Worm (Caenorhabditis elegans) whole organism, early embryonic: ENCODE data around the gene his-41.

Experiments used
- ama-1 ChIP-seq: fragments of 150-350 bp; optimal IDR thresholded peaks from 2 replicates; lab custom pipeline; 2014
- ets-7 ChIP-seq: sonication (generic microtip); optimal IDR thresholded peaks from 2 replicates; lab custom pipeline; 2016; ENCODE audit warnings: missing genotype, missing genetic modification characterization, missing compliant biosample characterization
- flt-1 ChIP-seq: fragments of 200-800 bp; sonication (Bioruptor generic); IDR thresholded peaks from 2 replicates; pipeline ENCODE4 v1.3.6; 2022; ENCODE audit warnings: missing genetic modification characterization, missing compliant biosample characterization
- hnd-1 ChIP-seq: sonication (generic microtip); optimal IDR thresholded peaks from 2 replicates; lab custom pipeline; 2016; ENCODE audit warnings: missing genetic modification characterization, missing compliant biosample characterization

- no peak for TF ChIP-seq ets-7 (tag; lab: Kevin White, UChicago)
- TF ChIP-seq flt-1: no peak
- no peak for TF ChIP-seq hnd-1 (tag; lab: Kevin White, UChicago)
- no peak for TF ChIP-seq ama-1 (lab: Kevin White, UChicago)
These were observed 16.4 kb downstream of the his-41 start, which contains the start of gene rgef-1 for ce11 chrV:9561624-9562179.
